Worm (Caenorhabditis elegans) whole organism, mixed stage, embryonic: ENCODE results near the gene mtl-2.

Source experiments
- zip-8 ChIP-seq: fragments of 150-350 bp; optimal IDR thresholded peaks from 2 replicates; lab custom pipeline; 2014; ENCODE audit warnings: missing biosample characterization, missing genetic modification characterization
- ztf-11 ChIP-seq: fragments of 150-350 bp; optimal IDR thresholded peaks from 2 replicates; lab custom pipeline; 2014; ENCODE audit warnings: missing biosample characterization, missing genetic modification characterization

DNA sequence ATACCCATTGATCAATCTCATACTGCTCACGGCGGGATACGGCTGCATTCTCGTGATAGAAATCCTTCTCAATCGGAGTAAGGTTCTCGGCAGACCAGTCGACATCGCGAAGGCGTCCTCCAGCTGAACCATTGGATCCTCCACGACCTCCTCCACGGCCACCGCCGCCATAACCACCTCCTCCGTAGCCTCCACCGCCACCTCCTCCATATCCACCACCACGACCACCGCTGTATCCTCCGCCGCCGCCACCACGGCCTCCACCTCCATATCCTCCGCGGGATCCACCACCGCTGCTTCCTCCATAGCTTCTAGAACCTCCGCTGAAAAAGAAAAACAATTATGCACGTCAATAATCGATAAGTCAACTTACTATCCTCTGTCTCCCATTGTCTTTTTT lies 7.0 kb downstream of the mtl-2 start:
- TF ChIP-seq zip-8 (tag; lab: Kevin White, UChicago) (no peak), ztf-11 (no peak)
